Worm (Caenorhabditis elegans) whole organism, L1 larva: ENCODE data around the gene W03G11.2.

Experiments used
- F16B12.6 ChIP-seq: fragments of 150-350 bp; optimal IDR thresholded peaks from 2 replicates; lab custom pipeline; 2014; ENCODE audit warnings: missing biosample characterization, missing genetic modification characterization
- Y116A8C.19 ChIP-seq: sonication (generic microtip); optimal IDR thresholded peaks from 2 replicates; lab custom pipeline; 2016; ENCODE audit warnings: missing compliant biosample characterization, missing genetic modification characterization, borderline replicate concordance
- alr-1 ChIP-seq: fragments of 200-800 bp; sonication (Bioruptor generic); optimal IDR thresholded peaks from 2 replicates; lab custom pipeline; 2018; ENCODE audit warnings: borderline replicate concordance, mild to moderate bottlenecking, missing genetic modification characterization, missing compliant biosample characterization
- aly-2 ChIP-seq: fragments of 150-350 bp; optimal IDR thresholded peaks from 2 replicates; lab custom pipeline; 2014; ENCODE audit warnings: missing biosample characterization, missing genetic modification characterization
- ama-1 ChIP-seq: fragments of 150-350 bp; optimal IDR thresholded peaks from 2 replicates; lab custom pipeline; 2014
- ceh-8 ChIP-seq: fragments of 200-800 bp; sonication (Bioruptor generic); optimal IDR thresholded peaks from 2 replicates; lab custom pipeline; 2018; ENCODE audit warnings: mild to moderate bottlenecking, missing genetic modification characterization, moderate library complexity, missing compliant biosample characterization
- ceh-82 ChIP-seq, 3 experiments: fragments of 150-350 bp in 1 of 3; sonication (generic microtip) in 2 of 3; optimal IDR thresholded peaks; 2 replicates each; lab custom pipeline; 2014 to 2017; ENCODE audit warnings: missing biosample characterization in 3 of 3, missing genetic modification characterization in 3 of 3
- ces-1 ChIP-seq: fragments of 150-350 bp; optimal IDR thresholded peaks from 2 replicates; lab custom pipeline; 2014; ENCODE audit warnings: missing biosample characterization, missing genetic modification reagents, missing genetic modification characterization
- dpl-1 ChIP-seq, 3 experiments: fragments of 150-350 bp in 2 of 3; sonication (generic microtip) in 1 of 3; optimal IDR thresholded peaks; 2 replicates each; lab custom pipeline; 2014 to 2017; ENCODE audit warnings: missing biosample characterization in 3 of 3, missing genetic modification characterization in 3 of 3, missing genetic modification reagents in 3 of 3
- dsc-1 ChIP-seq: sonication (generic microtip); optimal IDR thresholded peaks from 2 replicates; lab custom pipeline; 2016; ENCODE audit warnings: mild to moderate bottlenecking, missing genetic modification characterization, missing compliant biosample characterization
- efl-1 ChIP-seq, 4 experiments: fragments of 150-350 bp; optimal IDR thresholded peaks in 3 of 4; peaks in 1 of 4; 1 replicate in 1 of 4; 2 replicates in 3 of 4; lab custom pipeline; 2014; ENCODE audit warnings: missing biosample characterization in 2 of 4, missing genetic modification characterization in 2 of 4, missing genetic modification reagents in 2 of 4
- egl-27 ChIP-seq, 2 experiments: fragments of 150-350 bp in 1 of 2; sonication (generic microtip); optimal IDR thresholded peaks; 3 replicates each; lab custom pipeline; 2017 to 2018; ENCODE audit warnings: missing biosample characterization in 2 of 2, missing genetic modification characterization in 2 of 2, missing genetic modification reagents in 2 of 2
- elt-3 ChIP-seq, 6 experiments: fragments of 150-350 bp in 1 of 6; sonication (generic microtip); optimal IDR thresholded peaks; 2 replicates each; lab custom pipeline; 2017 to 2018; ENCODE audit warnings: missing biosample characterization in 6 of 6, missing genetic modification characterization in 6 of 6, inconsistent platforms in 1 of 6
- ets-5 ChIP-seq: fragments of 200-800 bp; sonication (Bioruptor generic); IDR thresholded peaks from 2 replicates; pipeline ENCODE4 v1.3.6; 2022; ENCODE audit warnings: missing genetic modification characterization, missing compliant biosample characterization
- fkh-8 ChIP-seq: sonication (generic microtip); optimal IDR thresholded peaks from 2 replicates; lab custom pipeline; 2016; ENCODE audit warnings: mild to moderate bottlenecking, missing genetic modification characterization, missing compliant biosample characterization
- fos-1 ChIP-seq: fragments of 150-350 bp; optimal IDR thresholded peaks from 2 replicates; lab custom pipeline; 2014; ENCODE audit warnings: missing biosample characterization, missing genetic modification characterization
- grh-1 ChIP-seq: fragments of 200-800 bp; sonication (Bioruptor generic); IDR thresholded peaks from 2 replicates; pipeline ENCODE4 v1.3.6; 2022; ENCODE audit warnings: missing genetic modification reagents, missing genetic modification characterization, missing compliant biosample characterization
- hlh-17 ChIP-seq: fragments of 200-800 bp; sonication (Bioruptor generic); optimal IDR thresholded peaks from 2 replicates; lab custom pipeline; 2018; ENCODE audit warnings: missing genetic modification characterization, mild to moderate bottlenecking, missing compliant biosample characterization, moderate library complexity, borderline replicate concordance
- hlh-4 ChIP-seq: sonication (generic microtip); optimal IDR thresholded peaks from 2 replicates; lab custom pipeline; 2016; ENCODE audit warnings: mild to moderate bottlenecking, missing genetic modification characterization, missing compliant biosample characterization
- jun-1 ChIP-seq: fragments of 150-350 bp; optimal IDR thresholded peaks from 2 replicates; lab custom pipeline; 2014; ENCODE audit warnings: missing biosample characterization, missing genetic modification reagents, missing genetic modification characterization
- lin-35 ChIP-seq, 2 experiments: fragments of 150-350 bp; optimal IDR thresholded peaks; 2 replicates each; lab custom pipeline; 2014; ENCODE audit warnings: missing biosample characterization in 2 of 2, missing genetic modification characterization in 2 of 2, missing genetic modification reagents in 2 of 2
- lsy-2 ChIP-seq, 2 experiments: fragments of 150-350 bp; optimal IDR thresholded peaks; 2 replicates each; lab custom pipeline; 2014; ENCODE audit warnings: missing biosample characterization in 2 of 2, missing genetic modification characterization in 2 of 2
- mep-1 ChIP-seq: fragments of 150-350 bp; optimal IDR thresholded peaks from 2 replicates; lab custom pipeline; 2014; ENCODE audit warnings: missing biosample characterization, missing genetic modification characterization
- nhr-12 ChIP-seq: sonication (generic microtip); optimal IDR thresholded peaks from 2 replicates; lab custom pipeline; 2017; ENCODE audit warnings: missing biosample characterization, missing genetic modification characterization
- nhr-20 ChIP-seq: sonication (generic microtip); optimal IDR thresholded peaks from 2 replicates; lab custom pipeline; 2016; ENCODE audit warnings: mild to moderate bottlenecking, missing genetic modification characterization, missing compliant biosample characterization
- nhr-47 ChIP-seq: sonication (generic microtip); optimal IDR thresholded peaks from 2 replicates; lab custom pipeline; 2016; ENCODE audit warnings: mild to moderate bottlenecking, missing genetic modification characterization, moderate library complexity, missing compliant biosample characterization
- nhr-71 ChIP-seq: sonication (generic microtip); optimal IDR thresholded peaks from 2 replicates; lab custom pipeline; 2016; ENCODE audit warnings: mild to moderate bottlenecking, missing genetic modification characterization, moderate library complexity, missing compliant biosample characterization
- nhr-76 ChIP-seq: sonication (generic microtip); optimal IDR thresholded peaks from 2 replicates; lab custom pipeline; 2017; ENCODE audit warnings: missing biosample characterization, missing genetic modification characterization
- nhr-77 ChIP-seq: fragments of 150-350 bp; optimal IDR thresholded peaks from 2 replicates; lab custom pipeline; 2014; ENCODE audit warnings: missing biosample characterization, missing genetic modification characterization
- nhr-84 ChIP-seq: sonication (generic microtip); optimal IDR thresholded peaks from 2 replicates; lab custom pipeline; 2017; ENCODE audit warnings: missing biosample characterization, missing genetic modification characterization
- nhr-85 ChIP-seq: sonication (generic microtip); peaks from one replicate; lab custom pipeline; 2016; ENCODE audit warnings: missing genetic modification characterization, inconsistent platforms, missing compliant biosample characterization
- pag-3 ChIP-seq: sonication (generic microtip); optimal IDR thresholded peaks from 2 replicates; lab custom pipeline; 2017; ENCODE audit warnings: missing genetic modification characterization, mild to moderate bottlenecking, missing compliant biosample characterization, antibody characterized with exemption, borderline replicate concordance; ENCODE audit not compliant: insufficient read depth
- pax-3 ChIP-seq: fragments of 200-800 bp; sonication (Bioruptor generic); optimal IDR thresholded peaks from 2 replicates; lab custom pipeline; 2018; ENCODE audit warnings: mild to moderate bottlenecking, missing genetic modification characterization, moderate library complexity, missing compliant biosample characterization
- rnt-1 ChIP-seq: sonication (generic microtip); optimal IDR thresholded peaks from 2 replicates; lab custom pipeline; 2016; ENCODE audit warnings: mild to moderate bottlenecking, missing genetic modification characterization, moderate library complexity, missing compliant biosample characterization
- sup-37 ChIP-seq: fragments of 200-800 bp; sonication (Bioruptor generic); optimal IDR thresholded peaks from 2 replicates; lab custom pipeline; 2018; ENCODE audit warnings: mild to moderate bottlenecking, missing genetic modification characterization, missing compliant biosample characterization
- swsn-7 ChIP-seq: sonication (generic microtip); optimal IDR thresholded peaks from 2 replicates; lab custom pipeline; 2016; ENCODE audit warnings: missing genetic modification characterization, missing compliant biosample characterization
- tbx-2 ChIP-seq: sonication (generic microtip); optimal IDR thresholded peaks from 2 replicates; lab custom pipeline; 2016; ENCODE audit warnings: missing genetic modification characterization, missing compliant biosample characterization
- tlp-1 ChIP-seq: fragments of 150-350 bp; optimal IDR thresholded peaks from 2 replicates; lab custom pipeline; 2014; ENCODE audit warnings: missing biosample characterization, missing genetic modification characterization
- unc-130 ChIP-seq: fragments of 150-350 bp; optimal IDR thresholded peaks from 2 replicates; lab custom pipeline; 2017; ENCODE audit warnings: missing biosample characterization, missing genetic modification characterization, inconsistent platforms
- vab-15 ChIP-seq: sonication (generic microtip); optimal IDR thresholded peaks from 2 replicates; lab custom pipeline; 2017; ENCODE audit warnings: missing genotype, mild to moderate bottlenecking, missing genetic modification characterization, missing compliant biosample characterization
- zag-1 ChIP-seq: fragments of 150-350 bp; optimal IDR thresholded peaks from 2 replicates; lab custom pipeline; 2014; ENCODE audit warnings: missing biosample characterization, missing genetic modification characterization
- ztf-4 ChIP-seq: fragments of 150-350 bp; optimal IDR thresholded peaks from 2 replicates; lab custom pipeline; 2014; ENCODE audit warnings: missing biosample characterization, missing genetic modification characterization

The W03G11.2 gene

DNA sequence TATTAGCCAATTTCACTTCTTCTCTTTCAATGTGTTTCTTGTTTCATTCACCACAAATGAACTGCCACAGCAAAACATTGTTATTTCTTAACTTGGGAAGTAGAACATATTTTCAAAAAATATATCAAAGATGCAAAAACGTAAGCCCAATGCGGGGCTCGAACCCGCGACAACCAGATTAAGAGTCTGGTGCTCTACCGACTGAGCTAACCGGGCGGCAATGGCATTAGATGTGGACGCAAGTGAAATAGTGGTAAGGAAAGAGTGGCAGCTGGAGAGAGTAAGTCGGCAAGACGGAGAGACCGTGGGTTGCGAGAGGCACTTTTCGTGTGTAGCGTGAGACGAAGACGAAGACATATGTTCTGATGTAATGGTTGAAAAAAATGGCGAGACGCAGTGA lies 2.4 kb downstream of the W03G11.2 start (continued):
- TF ChIP-seq tlp-1 (tag; lab: Kevin White, UChicago) (no peak), nhr-76 (no peak), lsy-2 (tag; optimal IDR thresholded peaks at IDR 0.05; lab: Kevin White, UChicago) (peak; percentile 66 to 74), pax-3 (tag; lab: Kevin White, UChicago) (peak; percentile 34), ceh-8 (peak; percentile 79), nhr-84 (tag; lab: Kevin White, UChicago) (no peak), Y116A8C.19 (tag; lab: Kevin White, UChicago) (no peak), ces-1 (peak; percentile 19), ets-5 (GFP tag; lab: Robert Waterston, UW) (no peak), swsn-7 (tag; lab: Kevin White, UChicago) (peak; percentile 85), grh-1 (GFP tag; lab: Robert Waterston, UW) (peak; percentile 37; the same call in 1 of the 2 replicates), elt-3 (tag; optimal IDR thresholded peaks at IDR 0.05; lab: Kevin White, UChicago) (peak in 2 of 6 experiments; percentile 19 to 52), efl-1 (optimal IDR thresholded peaks at IDR 0.05; lab: Kevin White, UChicago) (peak; percentile 39 to 40), efl-1 (GFP tag; optimal IDR thresholded peaks at IDR 0.05 in 1 of 2; lab: Kevin White, UChicago) (peak; percentile 11 to 93), pag-3 (tag; lab: Kevin White, UChicago) (no peak), jun-1 (tag; lab: Kevin White, UChicago) (peak; percentile 75), egl-27 (tag; optimal IDR thresholded peaks at IDR 0.05; lab: Kevin White, UChicago) (no peak), fos-1 (peak; percentile 52), dsc-1 (tag; lab: Kevin White, UChicago) (peak; percentile 95), lin-35 (GFP tag; optimal IDR thresholded peaks at IDR 0.05; lab: Kevin White, UChicago) (peak in 1 of 2 experiments; percentile 42), sup-37 (peak; percentile 13), tbx-2 (tag; lab: Kevin White, UChicago) (peak; percentile 79), ceh-82 (tag; optimal IDR thresholded peaks at IDR 0.05; lab: Kevin White, UChicago) (peak; percentile 74 to 80 (median 78)), ama-1 (lab: Kevin White, UChicago) (no peak), nhr-85 (peak; percentile 78), rnt-1 (tag; lab: Kevin White, UChicago) (peak; percentile 84), nhr-71 (tag; lab: Kevin White, UChicago) (peak; percentile 86), nhr-20 (tag; lab: Kevin White, UChicago) (peak; percentile 82), mep-1 (tag; lab: Kevin White, UChicago) (peak; percentile 65), fkh-8 (tag; lab: Kevin White, UChicago) (peak; percentile 82), alr-1 (no peak), aly-2 (peak; percentile 38), hlh-17 (GFP tag; lab: Kevin White, UChicago) (no peak), nhr-77 (peak; percentile 58), hlh-4 (tag; lab: Kevin White, UChicago) (no peak), nhr-47 (tag; lab: Kevin White, UChicago) (peak; percentile 88), dpl-1 (GFP tag; optimal IDR thresholded peaks at IDR 0.05; lab: Kevin White, UChicago) (peak in 2 of 3 experiments; percentile 4 to 13), zag-1 (tag; lab: Kevin White, UChicago) (no peak), vab-15 (peak; percentile 71), unc-130 (peak; percentile 60), nhr-12 (tag; lab: Kevin White, UChicago) (no peak), F16B12.6 (tag; lab: Kevin White, UChicago) (no peak), ztf-4 (tag; lab: Kevin White, UChicago) (peak; percentile 33)

DNA sequence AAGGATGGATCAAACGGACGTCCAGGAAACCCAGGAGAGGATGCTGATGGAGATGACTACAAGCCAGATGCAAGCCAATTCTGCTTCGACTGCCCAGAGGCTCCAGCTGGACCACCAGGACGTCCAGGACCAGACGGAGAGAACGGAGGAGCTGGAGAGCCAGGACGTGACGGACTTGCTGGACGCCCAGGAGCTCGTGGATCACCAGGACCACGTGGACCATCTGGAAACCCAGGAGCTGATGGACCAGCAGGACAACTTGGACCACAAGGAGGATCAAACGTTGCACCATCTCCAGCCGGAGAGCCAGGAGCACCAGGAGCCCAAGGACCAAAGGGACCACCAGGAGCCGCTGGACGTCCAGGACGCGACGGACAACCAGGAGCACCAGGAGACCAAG lies 3.0 kb downstream of the W03G11.2 start:
- TF ChIP-seq aly-2: no peak
- TF ChIP-seq, all 84 proteins: peak for 0
